Fruit fly (Drosophila melanogaster) whole organism, pupa: Measurements from ENCODE around the gene CG11696.
A peak's percentile ranks its signal among the peaks of the same experiment; 100 is the strongest.

Source experiments
- CG14655 ChIP-seq: fragments of 200-800 bp; sonication (Bioruptor generic); optimal IDR thresholded peaks from 3 replicates; lab custom pipeline; 2017; ENCODE audit warnings: mild to moderate bottlenecking, missing biosample characterization, missing genetic modification reagents, missing genetic modification characterization
- CG15710 ChIP-seq: fragments of 200-800 bp; sonication (Bioruptor generic); optimal IDR thresholded peaks from 2 replicates; lab custom pipeline; 2018; ENCODE audit warnings: missing biosample characterization, mild to moderate bottlenecking, missing genetic modification characterization, moderate library complexity
- CG17806 ChIP-seq: fragments of 200-800 bp; sonication (Bioruptor generic); optimal IDR thresholded peaks from 2 replicates; lab custom pipeline; 2018; ENCODE audit warnings: missing biosample characterization, mild to moderate bottlenecking, missing genetic modification characterization, moderate library complexity
- CG32121 ChIP-seq: fragments of 200-800 bp; sonication (Bioruptor generic); IDR thresholded peaks from 2 replicates; pipeline ENCODE4 v1.3.6; 2022; ENCODE audit warnings: missing biosample characterization, missing genetic modification characterization
- CG9948 ChIP-seq: fragments of 200-800 bp; sonication (Bioruptor generic); optimal IDR thresholded peaks from 2 replicates; lab custom pipeline; 2018; ENCODE audit warnings: missing biosample characterization, mild to moderate bottlenecking, missing genetic modification characterization, moderate library complexity
- Ets98B ChIP-seq: fragments of 200-800 bp; sonication (Bioruptor generic); IDR thresholded peaks from 2 replicates; pipeline ENCODE4 v1.3.6; 2022; ENCODE audit warnings: missing biosample characterization, missing genetic modification characterization
- Pif1A ChIP-seq: fragments of 200-800 bp; sonication (Bioruptor generic); optimal IDR thresholded peaks from 3 replicates; lab custom pipeline; 2016; ENCODE audit warnings: missing biosample characterization, missing genetic modification characterization
- Snoo ChIP-seq: fragments of 200-800 bp; sonication (Bioruptor generic); optimal IDR thresholded peaks from 3 replicates; lab custom pipeline; 2017; ENCODE audit warnings: missing biosample characterization, mild to moderate bottlenecking, missing genetic modification characterization, inconsistent platforms
- fd96Ca ChIP-seq: fragments of 200-800 bp; sonication (Bioruptor generic); IDR thresholded peaks from 3 replicates; pipeline ENCODE4 v1.3.6; 2022; ENCODE audit warnings: missing biosample characterization, missing genetic modification characterization

DNA sequence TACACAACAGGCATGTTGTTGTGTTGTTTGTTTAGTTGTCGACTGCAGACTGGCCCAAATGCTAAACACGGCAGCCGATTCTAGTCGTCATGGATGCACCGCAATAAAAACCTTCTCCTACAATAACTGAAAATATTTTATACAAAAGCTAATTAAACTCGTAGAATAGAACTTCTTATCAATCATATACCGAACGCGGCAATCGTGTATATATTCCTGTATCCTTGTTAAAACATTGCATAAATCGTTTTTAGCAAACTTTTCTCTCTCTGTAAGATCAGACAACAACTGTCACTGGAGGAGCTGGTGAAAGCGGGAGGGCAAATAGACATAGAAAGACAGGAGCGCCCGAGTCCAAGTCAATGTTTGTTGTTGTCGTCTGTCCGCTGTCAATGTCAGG lies 24.8 kb upstream of the CG11696 start:
- TF ChIP-seq fd96Ca (GFP tag; lab: Robert Waterston, UW) = peak; percentile 63; the same call in 2 of the 3 replicates
- TF ChIP-seq CG32121 (GFP tag; lab: Robert Waterston, UW) = peak; percentile 26; the same call in 1 of the 2 replicates
- peak; percentile 72 for TF ChIP-seq Pif1A
- TF ChIP-seq Ets98B = peak; percentile 70
- peak; percentile 16 for TF ChIP-seq CG15710 (tag; lab: Kevin White, UChicago)
- TF ChIP-seq CG9948 (tag; lab: Kevin White, UChicago) = peak; percentile 51
- TF ChIP-seq CG17806 (tag; lab: Kevin White, UChicago) = peak; percentile 31
- TF ChIP-seq CG14655 = peak; percentile 89
- TF ChIP-seq Snoo (tag; lab: Kevin White, UChicago) = no peak
